Worm (Caenorhabditis elegans) whole organism, early embryonic: ENCODE measurements around the gene clec-67.

Experiments
- B0310.2 ChIP-seq: sonication (generic microtip); optimal IDR thresholded peaks from 2 replicates; lab custom pipeline; 2016; ENCODE audit warnings: mild to moderate bottlenecking, missing genetic modification characterization, missing compliant biosample characterization
- F13C5.2 ChIP-seq: sonication (generic microtip); optimal IDR thresholded peaks from 2 replicates; lab custom pipeline; 2017; ENCODE audit warnings: mild to moderate bottlenecking, missing genetic modification characterization, inconsistent platforms, missing compliant biosample characterization
- aly-1 ChIP-seq: sonication (generic microtip); optimal IDR thresholded peaks from 2 replicates; lab custom pipeline; 2016; ENCODE audit warnings: missing genetic modification characterization, missing compliant biosample characterization
- ama-1 ChIP-seq: fragments of 150-350 bp; optimal IDR thresholded peaks from 2 replicates; lab custom pipeline; 2014
- ceh-13 ChIP-seq: fragments of 200-800 bp; sonication (Bioruptor generic); optimal IDR thresholded peaks from 2 replicates; lab custom pipeline; 2018; ENCODE audit warnings: mild to moderate bottlenecking, missing genetic modification characterization, missing compliant biosample characterization
- ceh-36 ChIP-seq: sonication (generic microtip); optimal IDR thresholded peaks from 2 replicates; lab custom pipeline; 2016; ENCODE audit warnings: missing genetic modification characterization, inconsistent platforms, missing compliant biosample characterization
- ets-7 ChIP-seq: sonication (generic microtip); optimal IDR thresholded peaks from 2 replicates; lab custom pipeline; 2016; ENCODE audit warnings: missing genotype, missing genetic modification characterization, missing compliant biosample characterization
- flt-1 ChIP-seq: fragments of 200-800 bp; sonication (Bioruptor generic); IDR thresholded peaks from 2 replicates; pipeline ENCODE4 v1.3.6; 2022; ENCODE audit warnings: missing genetic modification characterization, missing compliant biosample characterization
- hmbx-1 ChIP-seq: sonication (generic microtip); optimal IDR thresholded peaks from 2 replicates; lab custom pipeline; 2016; ENCODE audit warnings: mild to moderate bottlenecking, missing genetic modification characterization, missing compliant biosample characterization
- hmg-4 ChIP-seq: fragments of 200-800 bp; sonication (Bioruptor generic); optimal IDR thresholded peaks from 2 replicates; lab custom pipeline; 2018; ENCODE audit warnings: mild to moderate bottlenecking, missing genetic modification characterization, missing compliant biosample characterization
- hnd-1 ChIP-seq: sonication (generic microtip); optimal IDR thresholded peaks from 2 replicates; lab custom pipeline; 2016; ENCODE audit warnings: missing genetic modification characterization, missing compliant biosample characterization
- pes-1 ChIP-seq: fragments of 200-800 bp; sonication (Bioruptor generic); IDR thresholded peaks from 2 replicates; pipeline ENCODE4 v1.3.6; 2022; ENCODE audit warnings: missing genetic modification reagents, missing genetic modification characterization, missing compliant biosample characterization
- scrt-1 ChIP-seq: fragments of 200-800 bp; sonication (Bioruptor generic); IDR thresholded peaks from 2 replicates; pipeline ENCODE4 v1.3.6; 2022; ENCODE audit warnings: missing genetic modification characterization, missing compliant biosample characterization
- sea-1 ChIP-seq: fragments of 200-800 bp; sonication (Bioruptor generic); conservative IDR thresholded peaks from 2 replicates; pipeline ENCODE4 v1.3.6; 2022; ENCODE audit warnings: missing genetic modification characterization, missing compliant biosample characterization
- tbx-11 ChIP-seq: fragments of 200-800 bp; sonication (Bioruptor generic); IDR thresholded peaks from 2 replicates; pipeline ENCODE4 v1.3.6; 2022; ENCODE audit warnings: missing genetic modification characterization, missing compliant biosample characterization
- tbx-37 ChIP-seq: fragments of 200-800 bp; sonication (Bioruptor generic); conservative IDR thresholded peaks from 2 replicates; pipeline ENCODE4 v1.3.6; 2022; ENCODE audit warnings: missing genetic modification reagents, missing genetic modification characterization, missing compliant biosample characterization
- tra-4 ChIP-seq: sonication (generic microtip); optimal IDR thresholded peaks from 2 replicates; lab custom pipeline; 2017; ENCODE audit warnings: missing genetic modification characterization, missing compliant biosample characterization

The clec-67 gene

DNA sequence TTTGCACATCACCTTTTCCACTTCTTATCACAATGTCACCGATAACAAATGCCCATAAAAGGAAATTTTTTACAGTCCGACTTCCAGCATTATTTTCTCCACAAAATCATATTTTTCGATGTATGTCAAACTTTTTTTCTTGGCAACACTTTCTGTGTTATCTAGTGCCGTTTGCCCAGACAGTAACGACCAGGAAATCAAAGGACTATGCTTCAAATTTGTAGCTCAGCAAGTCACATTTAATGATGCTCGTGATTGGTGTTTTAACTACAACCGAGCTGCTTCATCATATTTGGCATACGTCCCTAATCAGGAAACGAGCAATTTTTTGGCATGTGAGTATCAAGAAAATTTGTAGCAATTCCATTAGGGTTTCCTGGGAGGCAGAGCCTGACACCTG is 41.5 kb downstream of the clec-67 start:
- no peak for TF ChIP-seq flt-1 (GFP tag; lab: Robert Waterston, UW)
- TF ChIP-seq hmbx-1 (tag; lab: Kevin White, UChicago), result no peak
- no peak for TF ChIP-seq F13C5.2 (tag; lab: Kevin White, UChicago)
- TF ChIP-seq ceh-13 (GFP tag; lab: Kevin White, UChicago), result no peak
- TF ChIP-seq scrt-1 (GFP tag; lab: Robert Waterston, UW), result no peak
- TF ChIP-seq tbx-37 (GFP tag; lab: Robert Waterston, UW), result no peak
- no peak for TF ChIP-seq ama-1 (lab: Kevin White, UChicago)
- no peak for TF ChIP-seq tbx-11 (GFP tag; lab: Robert Waterston, UW)
- TF ChIP-seq sea-1 (GFP tag; lab: Robert Waterston, UW), result no peak
- no peak for TF ChIP-seq hnd-1 (tag; lab: Kevin White, UChicago)
- TF ChIP-seq pes-1 (GFP tag; lab: Robert Waterston, UW), result no peak
- no peak for TF ChIP-seq B0310.2 (tag; lab: Kevin White, UChicago)
- no peak for TF ChIP-seq ets-7 (tag; lab: Kevin White, UChicago)
- no peak for TF ChIP-seq ceh-36 (tag; lab: Kevin White, UChicago)
- TF ChIP-seq hmg-4 (GFP tag; lab: Kevin White, UChicago), result no peak
- TF ChIP-seq aly-1 (tag; lab: Kevin White, UChicago), result no peak
- TF ChIP-seq tra-4 (tag; lab: Kevin White, UChicago), result no peak

- TF ChIP-seq tbx-37 (GFP tag; lab: Robert Waterston, UW) (no peak), ceh-13 (GFP tag; lab: Kevin White, UChicago) (no peak), pes-1 (GFP tag; lab: Robert Waterston, UW) (no peak), flt-1 (GFP tag; lab: Robert Waterston, UW) (no peak), ama-1 (lab: Kevin White, UChicago) (no peak), sea-1 (GFP tag; lab: Robert Waterston, UW) (no peak), F13C5.2 (tag; lab: Kevin White, UChicago) (no peak), ceh-36 (tag; lab: Kevin White, UChicago) (no peak), scrt-1 (GFP tag; lab: Robert Waterston, UW) (no peak), hnd-1 (tag; lab: Kevin White, UChicago) (no peak), tbx-11 (GFP tag; lab: Robert Waterston, UW) (no peak), B0310.2 (tag; lab: Kevin White, UChicago) (no peak), tra-4 (tag; lab: Kevin White, UChicago) (no peak)
These were observed 43.0 kb downstream of the clec-67 start, which contains the start of gene clec-76 for ce11 chrIV:3965013-3965412. Gene clec-76 (plus strand): TSS chrIV:3965246.

DNA sequence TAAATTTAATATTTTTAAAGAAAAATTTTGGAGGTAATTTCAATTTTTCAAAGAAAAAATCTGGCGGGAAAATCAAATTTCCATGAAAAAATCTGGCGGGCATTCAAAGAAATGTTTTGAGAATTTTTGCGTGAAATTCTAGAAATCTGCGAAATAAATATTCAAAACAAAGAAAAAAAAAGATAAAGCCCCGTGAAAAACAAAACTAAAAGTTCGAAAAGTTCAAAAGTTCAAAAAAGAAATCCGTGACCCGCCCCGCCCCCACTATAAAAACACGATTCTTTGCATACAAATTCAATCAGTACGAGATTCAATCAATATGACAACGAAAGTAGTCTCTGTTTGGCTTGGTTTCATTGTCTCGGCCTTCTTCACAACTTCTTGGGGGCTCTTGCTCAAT is 51.1 kb downstream of the clec-67 start, which contains the start of gene clec-79:
Gene clec-79 (plus strand): TSS at position 301 of the 400 bp plus-strand sequence.
- TF ChIP-seq tra-4 (tag; lab: Kevin White, UChicago), result no peak
- TF ChIP-seq B0310.2 (tag; lab: Kevin White, UChicago), result no peak
- TF ChIP-seq aly-1 (tag; lab: Kevin White, UChicago), result no peak
